Worm (Caenorhabditis elegans): ENCODE measurements around the gene glt-6.

- no peak for TF ChIP-seq flt-1 (GFP tag; IDR thresholded peaks at IDR 0.05)
- no peak for TF ChIP-seq tbx-37 (GFP tag; conservative IDR thresholded peaks at IDR 0.05)
- no peak for TF ChIP-seq ceh-13 (GFP tag; optimal IDR thresholded peaks at IDR 0.05)
- TF ChIP-seq ama-1 (optimal IDR thresholded peaks at IDR 0.05), result no peak
- no peak for TF ChIP-seq tra-4 (tag; optimal IDR thresholded peaks at IDR 0.05)
- TF ChIP-seq pes-1 (GFP tag; IDR thresholded peaks at IDR 0.05), result no peak
- TF ChIP-seq hmbx-1 (tag; optimal IDR thresholded peaks at IDR 0.05), result no peak
- TF ChIP-seq sea-1 (GFP tag; conservative IDR thresholded peaks at IDR 0.05), result no peak
- no peak for TF ChIP-seq F13C5.2 (tag; optimal IDR thresholded peaks at IDR 0.05)
- no peak for TF ChIP-seq scrt-1 (GFP tag; IDR thresholded peaks at IDR 0.05)
These were observed 5.4 kb downstream of the glt-6 start for ce11 chrIV:7508850-7509249.

All from whole organism, early embryonic.